Worm (Caenorhabditis elegans): ENCODE measurements around the gene nnt-1.

The nnt-1 gene

ce11 chrX:6091967-6092366 lies 30.1 kb upstream of the nnt-1 start, which contains the start of gene hsp-3:
hsp-3 (minus strand) TSS chrX:6092124.
- TF ChIP-seq attf-6 (GFP tag; IDR thresholded peaks at IDR 0.05), result no peak
- TF ChIP-seq attf-5 (GFP tag; optimal IDR thresholded peaks at IDR 0.05), result peak; percentile 96
- TF ChIP-seq tbx-9 (tag; optimal IDR thresholded peaks at IDR 0.05; ENCODE audit: borderline replicate concordance), result no peak
- peak; percentile 94 for TF ChIP-seq egrh-3 (GFP tag; IDR thresholded peaks at IDR 0.05)
- no peak for TF ChIP-seq F49E8.2 (tag; optimal IDR thresholded peaks at IDR 0.05; ENCODE audit: insufficient read depth)
- 0 out of 2 replicates have a peak, but pooled peaks have one; percentile 42 for TF ChIP-seq F39B2.1 (GFP tag; IDR thresholded peaks at IDR 0.05)
- no peak for TF ChIP-seq mes-4 (tag; optimal IDR thresholded peaks at IDR 0.05)
- no peak for TF ChIP-seq ztf-25 (GFP tag; IDR thresholded peaks at IDR 0.05)
- peak; percentile 96 for TF ChIP-seq atf-7 (tag; optimal IDR thresholded peaks at IDR 0.05)
- peak; percentile 90 for TF ChIP-seq lin-26 (GFP tag; IDR thresholded peaks at IDR 0.05)
- TF ChIP-seq ceh-40 (GFP tag; IDR thresholded peaks at IDR 0.05), result 0 out of 2 replicates have a peak, but pooled peaks have one; percentile 50
- no peak for TF ChIP-seq snpc-1.3 (tag; optimal IDR thresholded peaks at IDR 0.05; ENCODE audit: insufficient read depth)
- no peak for TF ChIP-seq ceh-91 (GFP tag; IDR thresholded peaks at IDR 0.05)
- TF ChIP-seq Y67H2A.10 (GFP tag; conservative IDR thresholded peaks at IDR 0.05), result peak; percentile 94
- TF ChIP-seq pbrm-1 (GFP tag; IDR thresholded peaks at IDR 0.05), result peak; percentile 98
- no peak for TF ChIP-seq hlh-26 (GFP tag; conservative IDR thresholded peaks at IDR 0.05)
- peak; percentile 96 for TF ChIP-seq lin-40 (tag; optimal IDR thresholded peaks at IDR 0.05)
- TF ChIP-seq hrde-1 (tag; optimal IDR thresholded peaks at IDR 0.05; ENCODE audit: borderline replicate concordance), result peak; percentile 1
- no peak for TF ChIP-seq F23B12.7 (tag; optimal IDR thresholded peaks at IDR 0.05; ENCODE audit: insufficient read depth)
- peak; percentile 98 for TF ChIP-seq K12H6.12 (tag; optimal IDR thresholded peaks at IDR 0.05)
- TF ChIP-seq T07F8.4 (tag; optimal IDR thresholded peaks at IDR 0.05), result peak; percentile 36
- peak; percentile 13; the same call in 1 of the 2 replicates for TF ChIP-seq F33H1.4 (GFP tag; IDR thresholded peaks at IDR 0.05)
- TF ChIP-seq nhr-179 (tag; optimal IDR thresholded peaks at IDR 0.05), result peak; percentile 59
- no peak for TF ChIP-seq ceh-58 (GFP tag; IDR thresholded peaks at IDR 0.05)
- peak in 1 of 2 experiments; percentile 10 for TF ChIP-seq rec-8 (tag; optimal IDR thresholded peaks at IDR 0.05)
- TF ChIP-seq egl-44 (GFP tag; IDR thresholded peaks at IDR 0.05), result peak; percentile 92
- TF ChIP-seq nhr-120 (GFP tag; IDR thresholded peaks at IDR 0.05), result no peak
- TF ChIP-seq somi-1 (GFP tag; optimal IDR thresholded peaks at IDR 0.05), result peak; percentile 85
- TF ChIP-seq ztf-26 (tag; optimal IDR thresholded peaks at IDR 0.05), result peak; percentile 95
- no peak for TF ChIP-seq cebp-2 (GFP tag; IDR thresholded peaks at IDR 0.05)
- peak; percentile 76 for TF ChIP-seq F52B5.7 (tag; optimal IDR thresholded peaks at IDR 0.05)
- no peak for TF ChIP-seq ccch-3 (GFP tag; optimal IDR thresholded peaks at IDR 0.05)
- no peak for TF ChIP-seq hmg-20 (GFP tag; IDR thresholded peaks at IDR 0.05)
- TF ChIP-seq madf-8 (GFP tag; conservative IDR thresholded peaks at IDR 0.05), result no peak
- no peak for TF ChIP-seq unc-130 (GFP tag; optimal IDR thresholded peaks at IDR 0.05)
- TF ChIP-seq lin-35 (GFP tag; optimal IDR thresholded peaks at IDR 0.05), result peak in 1 of 3 experiments; percentile 86
- TF ChIP-seq F22D6.2 (tag; optimal IDR thresholded peaks at IDR 0.05), result peak; percentile 83
- TF ChIP-seq aptf-2 (GFP tag; conservative IDR thresholded peaks at IDR 0.05), result peak; percentile 35; the same call in 1 of the 2 replicates
- peak; percentile 88 for TF ChIP-seq C06A6.2 (GFP tag; conservative IDR thresholded peaks at IDR 0.05)
- TF ChIP-seq nhr-80 (tag; optimal IDR thresholded peaks at IDR 0.05), result peak; percentile 100
- TF ChIP-seq ztf-18 (tag; optimal IDR thresholded peaks at IDR 0.05), result peak; percentile 74
- peak; percentile 99 for TF ChIP-seq ets-4 (GFP tag; optimal IDR thresholded peaks at IDR 0.05)
- peak; percentile 13 for TF ChIP-seq lsl-1 (GFP tag; optimal IDR thresholded peaks at IDR 0.05)
- 0 out of 2 replicates have a peak, but pooled peaks have one; percentile 15 for TF ChIP-seq attf-3 (GFP tag; conservative IDR thresholded peaks at IDR 0.05)
- TF ChIP-seq F55B11.4 (tag; optimal IDR thresholded peaks at IDR 0.05; ENCODE audit: borderline replicate concordance, insufficient read depth), result no peak
- 0 out of 2 replicates have a peak, but pooled peaks have one; percentile 31 for TF ChIP-seq D2030.7 (GFP tag; IDR thresholded peaks at IDR 0.05)
- TF ChIP-seq hsf-1 (GFP tag; IDR thresholded peaks at IDR 0.05), result no peak
- no peak for TF ChIP-seq hlh-12 (tag; optimal IDR thresholded peaks at IDR 0.05)
